Worm (Caenorhabditis elegans): ENCODE data around the gene chil-19.

- TF ChIP-seq sup-37 (GFP tag; optimal IDR thresholded peaks at IDR 0.05) (no peak), mab-9 (GFP tag; IDR thresholded peaks at IDR 0.05) (no peak), ceh-82 (tag; optimal IDR thresholded peaks at IDR 0.05) (no peak), ets-5 (GFP tag; IDR thresholded peaks at IDR 0.05) (no peak), dpl-1 (GFP tag; optimal IDR thresholded peaks at IDR 0.05) (no peak), egl-13 (tag; optimal IDR thresholded peaks at IDR 0.05) (no peak), pqm-1 (tag; optimal IDR thresholded peaks at IDR 0.05) (no peak), rnt-1 (tag; optimal IDR thresholded peaks at IDR 0.05) (no peak)
Observed at ce11 chrII:9440060-9440459, 14.1 kb downstream of the chil-19 start, which contains the start of gene chil-17.
